Fruit fly (Drosophila melanogaster): ENCODE results near the gene CG43392.

DNA sequence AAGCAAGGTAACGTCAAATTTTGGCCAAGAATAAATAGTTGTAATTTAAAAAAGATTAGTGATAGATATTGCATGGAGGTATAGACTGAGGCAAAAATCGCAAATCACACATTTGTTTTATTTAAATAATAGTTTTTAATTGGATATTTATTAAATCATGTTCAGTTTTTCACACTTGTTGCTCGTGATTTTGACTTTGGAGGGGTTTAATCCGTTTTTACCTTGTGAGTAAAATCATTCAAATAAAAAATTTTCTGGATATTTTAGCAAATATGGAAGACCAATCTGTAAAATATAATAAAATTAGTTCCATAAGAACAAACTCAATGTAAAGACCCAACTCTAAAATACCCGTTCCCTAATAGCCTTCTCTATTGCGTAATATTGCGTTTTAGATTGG, 1.3 kb downstream of the CG43392 start, which contains the start of gene CG7140:
- TF ChIP-seq tj (GFP tag; optimal IDR thresholded peaks at IDR 0.05) (no peak), cic (GFP tag; optimal IDR thresholded peaks at IDR 0.05) (no peak), CG7045 (GFP tag; optimal IDR thresholded peaks at IDR 0.05) (no peak), Hr96 (GFP tag; optimal IDR thresholded peaks at IDR 0.05) (no peak), CG5204 (GFP tag; optimal IDR thresholded peaks at IDR 0.05) (no peak), toe (GFP tag; optimal IDR thresholded peaks at IDR 0.05) (no peak), CG7101 (tag; optimal IDR thresholded peaks at IDR 0.05) (no peak), pad (GFP tag; optimal IDR thresholded peaks at IDR 0.05) (no peak)
